Fruit fly (Drosophila melanogaster) whole organism: ENCODE measurements around the gene CG6415.
A peak's percentile ranks its signal among the peaks of the same experiment; 100 is the strongest.

Source experiments
- CG8478 ChIP-seq: fragments of >200 bp; optimal IDR thresholded peaks from 2 replicates; lab custom pipeline; 2018; ENCODE audit warnings: inconsistent platforms
- Dll ChIP-seq: fragments of >200 bp; optimal IDR thresholded peaks from 2 replicates; lab custom pipeline; 2017
- EcR ChIP-seq, 2 experiments: fragments of >200 bp; optimal IDR thresholded peaks; 2 replicates each; lab custom pipeline; 2017; ENCODE audit warnings: missing biosample characterization in 2 of 2, missing genetic modification characterization in 2 of 2, missing genetic modification reagents in 2 of 2
- pan ChIP-seq: fragments of >200 bp; optimal IDR thresholded peaks from 2 replicates; lab custom pipeline; 2017
- psq ChIP-seq: fragments of >200 bp; optimal IDR thresholded peaks from 2 replicates; lab custom pipeline; 2017
- usp ChIP-seq: fragments of >200 bp; optimal IDR thresholded peaks from 2 replicates; lab custom pipeline; 2017; ENCODE audit warnings: missing biosample characterization, missing genetic modification characterization, mixed read lengths

CG6415 gene

dm6 chr2L:10732343-10732808, 29.0 kb downstream of the CG6415 start, which contains the start of the genes EMC3 and Dpy-30L1:
Gene EMC3 (minus strand): TSS chr2L:10732423.
Gene Dpy-30L1 (plus strand): TSS chr2L:10732653.
- TF ChIP-seq psq (lab: Kevin White, UChicago) (no peak), usp (no peak), pan (lab: Kevin White, UChicago) (no peak), CG8478 (lab: Kevin White, UChicago) (no peak), Dll (lab: Kevin White, UChicago) (no peak), EcR (GFP tag; optimal IDR thresholded peaks at IDR 0.05; lab: Kevin White, UChicago) (no peak)

dm6 chr2L:10735923-10736322, 32.5 kb downstream of the CG6415 start, which contains the start of gene Nup107:
Gene Nup107 (minus strand): TSS chr2L:10736071.
- no peak for TF ChIP-seq Dll (lab: Kevin White, UChicago)
- TF ChIP-seq CG8478 (lab: Kevin White, UChicago): no peak
- TF ChIP-seq pan (lab: Kevin White, UChicago): no peak
- no peak for TF ChIP-seq psq (lab: Kevin White, UChicago)
- TF ChIP-seq usp: no peak
- TF ChIP-seq EcR (GFP tag; optimal IDR thresholded peaks at IDR 0.05; lab: Kevin White, UChicago): no peak

dm6 chr2L:10736993-10737756, 33.8 kb downstream of the CG6415 start, which contains the start of the genes Vha16-5 and CG12299:
Gene Vha16-5 (minus strand): TSS chr2L:10737043.
Gene CG12299 (plus strand): TSS chr2L:10737345.
- TF ChIP-seq pan (lab: Kevin White, UChicago): no peak
- no peak for TF ChIP-seq psq (lab: Kevin White, UChicago)
- TF ChIP-seq usp: no peak
- TF ChIP-seq Dll (lab: Kevin White, UChicago): no peak
- TF ChIP-seq EcR (GFP tag; optimal IDR thresholded peaks at IDR 0.05; lab: Kevin White, UChicago): no peak
- no peak for TF ChIP-seq CG8478 (lab: Kevin White, UChicago)

- TF ChIP-seq usp: no peak
- no peak for TF ChIP-seq EcR (GFP tag; optimal IDR thresholded peaks at IDR 0.05; lab: Kevin White, UChicago)
- TF ChIP-seq CG8478 (lab: Kevin White, UChicago): no peak
- no peak for TF ChIP-seq psq (lab: Kevin White, UChicago)
- no peak for TF ChIP-seq Dll (lab: Kevin White, UChicago)
- no peak for TF ChIP-seq pan (lab: Kevin White, UChicago)
Observed at dm6 chr2L:10743714-10744113, 40.3 kb downstream of the CG6415 start, which contains the start of gene CG6729. Gene CG6729 (minus strand): TSS chr2L:10743935.

dm6 chr2L:10748218-10748617, 44.8 kb downstream of the CG6415 start:
- TF ChIP-seq usp: no peak
- no peak for TF ChIP-seq pan (lab: Kevin White, UChicago)
- no peak for TF ChIP-seq Dll (lab: Kevin White, UChicago)
- no peak for TF ChIP-seq psq (lab: Kevin White, UChicago)
- TF ChIP-seq EcR (GFP tag; optimal IDR thresholded peaks at IDR 0.05; lab: Kevin White, UChicago): no peak
- TF ChIP-seq CG8478 (lab: Kevin White, UChicago): no peak

dm6 chr2L:10749607-10750467, 46.4 kb downstream of the CG6415 start:
- TF ChIP-seq CG8478 (lab: Kevin White, UChicago) (no peak), usp (no peak), Dll (lab: Kevin White, UChicago) (no peak), pan (lab: Kevin White, UChicago) (no peak), psq (lab: Kevin White, UChicago) (no peak), EcR (GFP tag; optimal IDR thresholded peaks at IDR 0.05; lab: Kevin White, UChicago) (no peak)

dm6 chr2L:10750915-10751612, 47.6 kb downstream of the CG6415 start:
- TF ChIP-seq usp: no peak
- peak in 1 of 2 experiments; percentile 44 for TF ChIP-seq EcR (GFP tag; optimal IDR thresholded peaks at IDR 0.05; lab: Kevin White, UChicago)

dm6 chr2L:10751879-10752620, 48.6 kb downstream of the CG6415 start:
- TF ChIP-seq pan (lab: Kevin White, UChicago) (no peak), usp (no peak), EcR (GFP tag; optimal IDR thresholded peaks at IDR 0.05; lab: Kevin White, UChicago) (no peak), Dll (lab: Kevin White, UChicago) (no peak), psq (lab: Kevin White, UChicago) (no peak)

- TF ChIP-seq EcR (GFP tag; optimal IDR thresholded peaks at IDR 0.05; lab: Kevin White, UChicago) (peak in 1 of 2 experiments; percentile 31), psq (lab: Kevin White, UChicago) (no peak), Dll (lab: Kevin White, UChicago) (no peak)
Observed at dm6 chr2L:10752668-10753067, 49.2 kb downstream of the CG6415 start.

dm6 chr2L:10753618-10754017, 50.2 kb downstream of the CG6415 start:
- TF ChIP-seq usp (no peak), pan (lab: Kevin White, UChicago) (no peak), EcR (GFP tag; optimal IDR thresholded peaks at IDR 0.05; lab: Kevin White, UChicago) (no peak), CG8478 (lab: Kevin White, UChicago) (no peak), Dll (lab: Kevin White, UChicago) (no peak), psq (lab: Kevin White, UChicago) (no peak)
